Worm (Caenorhabditis elegans): ENCODE results near the gene scb-1.
A peak's percentile ranks its signal among the peaks of the same experiment; 100 is the strongest.

The scb-1 gene

DNA sequence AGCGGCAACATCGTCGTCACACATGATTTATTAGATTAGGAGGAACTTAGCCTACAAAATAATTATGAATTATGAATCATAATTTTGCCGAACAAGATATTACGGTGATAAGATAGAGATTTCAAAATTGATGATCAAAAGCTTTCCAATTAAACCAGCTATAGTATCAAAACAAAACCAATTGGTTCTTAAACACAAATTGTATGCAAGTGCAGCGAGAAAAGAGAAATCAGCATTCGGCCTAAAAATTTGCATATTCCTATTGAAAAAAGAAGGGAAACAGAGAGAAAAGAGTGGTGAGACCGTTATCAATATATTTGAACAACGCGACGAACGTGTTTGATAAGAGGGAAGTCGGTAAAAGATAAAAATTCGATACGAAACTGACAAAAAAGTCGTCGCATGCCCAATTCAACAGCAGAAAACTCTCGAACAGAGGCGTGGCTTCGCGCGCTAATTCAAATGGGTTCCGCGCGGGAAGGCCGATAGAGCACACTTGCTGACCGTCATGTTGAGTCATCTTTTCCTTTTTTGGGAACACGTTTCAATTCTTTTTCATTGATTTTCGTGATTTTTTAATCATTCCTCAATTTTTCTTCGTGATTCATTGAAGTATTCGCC, 41.3 kb downstream of the scb-1 start, which contains the start of gene act-2 (continued):
- TF ChIP-seq gei-17 (GFP tag; optimal IDR thresholded peaks at IDR 0.05) (no peak), snpc-3.4 (tag; optimal IDR thresholded peaks at IDR 0.05) (peak; percentile 83), F52B5.7 (tag; optimal IDR thresholded peaks at IDR 0.05) (no peak), lir-1 (GFP tag; conservative IDR thresholded peaks at IDR 0.05) (peak; percentile 59; the same call in 1 of the 2 replicates), egl-18 (GFP tag; IDR thresholded peaks at IDR 0.05) (no peak), bed-2 (GFP tag; IDR thresholded peaks at IDR 0.05) (no peak), pbrm-1 (GFP tag; IDR thresholded peaks at IDR 0.05) (peak; percentile 85), F23B12.7 (tag; optimal IDR thresholded peaks at IDR 0.05; ENCODE audit: insufficient read depth) (peak; percentile 22), lin-35 (GFP tag; optimal IDR thresholded peaks at IDR 0.05) (peak; percentile 54 to 72 (median 65)), attf-6 (GFP tag; IDR thresholded peaks at IDR 0.05) (peak; percentile 52; the same call in 1 of the 2 replicates), ztf-6 (GFP tag; IDR thresholded peaks at IDR 0.05) (no peak), madf-10 (tag; optimal IDR thresholded peaks at IDR 0.05) (no peak), hmg-20 (GFP tag; IDR thresholded peaks at IDR 0.05) (no peak), F57A8.1 (GFP tag; optimal IDR thresholded peaks at IDR 0.05) (no peak), attf-3 (GFP tag; conservative IDR thresholded peaks at IDR 0.05) (no peak), ceh-91 (GFP tag; IDR thresholded peaks at IDR 0.05) (peak; percentile 86), K11D2.4 (GFP tag; IDR thresholded peaks at IDR 0.05) (0 out of 2 replicates have a peak, but pooled peaks have one; percentile 33), madf-8 (GFP tag; conservative IDR thresholded peaks at IDR 0.05) (peak; percentile 84), atf-7 (tag; optimal IDR thresholded peaks at IDR 0.05) (no peak), F33H1.4 (GFP tag; IDR thresholded peaks at IDR 0.05) (peak; percentile 69), Y79H2A.3 (GFP tag; conservative IDR thresholded peaks at IDR 0.05) (0 out of 2 replicates have a peak, but pooled peaks have one; percentile 39), lin-54 (GFP tag; optimal IDR thresholded peaks at IDR 0.05) (peak; percentile 93), hsf-1 (GFP tag; IDR thresholded peaks at IDR 0.05) (peak; percentile 99), rcor-1 (GFP tag; IDR thresholded peaks at IDR 0.05) (peak; percentile 70), dpl-1 (GFP tag; optimal IDR thresholded peaks at IDR 0.05) (peak; percentile 93), F22D6.2 (tag; optimal IDR thresholded peaks at IDR 0.05) (no peak), sptf-2 (GFP tag; optimal IDR thresholded peaks at IDR 0.05) (no peak), unc-130 (GFP tag; optimal IDR thresholded peaks at IDR 0.05) (peak; percentile 50)

DNA sequence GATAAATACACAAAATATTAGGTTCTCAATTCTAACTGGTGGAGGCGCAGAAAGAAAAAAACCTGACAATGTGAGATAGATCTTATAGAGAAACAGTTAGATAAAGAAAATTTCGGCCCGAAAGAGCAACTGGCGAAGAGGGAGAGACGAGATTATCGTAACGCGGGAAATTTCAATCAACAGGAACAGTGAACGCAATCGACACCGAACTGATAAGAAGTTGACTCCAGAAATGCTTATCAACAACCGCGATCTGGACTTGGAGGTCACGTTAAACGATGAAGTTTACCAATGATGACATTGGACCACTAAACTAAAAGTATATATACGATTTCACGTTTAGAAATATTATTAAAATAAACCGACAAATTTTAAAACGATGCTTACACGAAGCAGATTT, 43.1 kb downstream of the scb-1 start:
- TF ChIP-seq somi-1 (GFP tag; optimal IDR thresholded peaks at IDR 0.05): peak; percentile 12
- TF ChIP-seq ceh-79 (tag; optimal IDR thresholded peaks at IDR 0.05): no peak
- TF ChIP-seq sptf-2 (GFP tag; optimal IDR thresholded peaks at IDR 0.05): no peak
- TF ChIP-seq F49E8.2 (tag; optimal IDR thresholded peaks at IDR 0.05; ENCODE audit: insufficient read depth): peak; percentile 96
- no peak for TF ChIP-seq F57A8.1 (GFP tag; optimal IDR thresholded peaks at IDR 0.05)
- peak; percentile 92 for TF ChIP-seq cebp-2 (GFP tag; IDR thresholded peaks at IDR 0.05)
- TF ChIP-seq F33H1.4 (GFP tag; IDR thresholded peaks at IDR 0.05): peak; percentile 24
- TF ChIP-seq snpc-4 (GFP tag; optimal IDR thresholded peaks at IDR 0.05): peak; percentile 28
- peak in 3 of 4 experiments; percentile 50 to 52 (median 50) for TF ChIP-seq snpc-4 (tag; optimal IDR thresholded peaks at IDR 0.05)
- TF ChIP-seq hmg-20 (GFP tag; IDR thresholded peaks at IDR 0.05): peak; percentile 60; the same call in 1 of the 2 replicates
- peak; percentile 94 for TF ChIP-seq madf-3 (GFP tag; IDR thresholded peaks at IDR 0.05)
- no peak for TF ChIP-seq F22D6.2 (tag; optimal IDR thresholded peaks at IDR 0.05)
- no peak for TF ChIP-seq sdz-38 (tag; optimal IDR thresholded peaks at IDR 0.05)
- TF ChIP-seq ztf-25 (GFP tag; IDR thresholded peaks at IDR 0.05): no peak
- peak; percentile 79 for TF ChIP-seq pbrm-1 (GFP tag; IDR thresholded peaks at IDR 0.05)
- peak; percentile 71 for TF ChIP-seq ceh-100 (GFP tag; IDR thresholded peaks at IDR 0.05)
- peak; percentile 73; the same call in 1 of the 2 replicates for TF ChIP-seq lin-26 (GFP tag; IDR thresholded peaks at IDR 0.05)
- TF ChIP-seq mxl-1 (tag; optimal IDR thresholded peaks at IDR 0.05): no peak
- no peak for TF ChIP-seq akir-1 (GFP tag; optimal IDR thresholded peaks at IDR 0.05)
- TF ChIP-seq ztf-28 (GFP tag; IDR thresholded peaks at IDR 0.05): no peak
- TF ChIP-seq B0035.1 (tag; optimal IDR thresholded peaks at IDR 0.05): peak; percentile 24
- no peak for TF ChIP-seq C06A6.2 (GFP tag; conservative IDR thresholded peaks at IDR 0.05)
- no peak for TF ChIP-seq ets-4 (GFP tag; optimal IDR thresholded peaks at IDR 0.05)
- peak; percentile 81 for TF ChIP-seq snpc-3.4 (tag; optimal IDR thresholded peaks at IDR 0.05)
- TF ChIP-seq F39B2.1 (GFP tag; IDR thresholded peaks at IDR 0.05): peak; percentile 87
- TF ChIP-seq zim-3 (tag; optimal IDR thresholded peaks at IDR 0.05): peak; percentile 47

All from whole organism, young adult.